Worm (Caenorhabditis elegans) whole organism, dauer: Measurements from ENCODE around the gene T07D1.3.

Source experiments
- unc-62 ChIP-seq: sonication (generic microtip); optimal IDR thresholded peaks from 2 replicates; lab custom pipeline; 2017; ENCODE audit warnings: missing biosample characterization, missing genetic modification reagents, missing genetic modification characterization

The T07D1.3 gene

ce11 chrX:2443304-2443703, at the start of gene T07D1.3:
T07D1.3 (minus strand) TSS chrX:2443404.
- no peak for TF ChIP-seq unc-62 (GFP tag; lab: Kevin White, UChicago)

ce11 chrX:2488526-2489098, 45.4 kb upstream of the T07D1.3 start, which contains the start of gene hid-1:
hid-1 (plus strand) TSS chrX:2489048.
- TF ChIP-seq unc-62 (GFP tag; lab: Kevin White, UChicago): no peak

ce11 chrX:2483078-2483477, 39.9 kb upstream of the T07D1.3 start, which contains the start of gene K02E10.4:
K02E10.4 (plus strand) TSS chrX:2483263.
- no peak for TF ChIP-seq unc-62 (GFP tag; lab: Kevin White, UChicago)

- no peak for TF ChIP-seq unc-62 (GFP tag; lab: Kevin White, UChicago)
These were observed 39.4 kb upstream of the T07D1.3 start, which contains the start of gene K02E10.6 for ce11 chrX:2482622-2483021. K02E10.6 (minus strand) TSS chrX:2482770.

ce11 chrX:2478823-2479222, 35.6 kb upstream of the T07D1.3 start, which contains the start of gene K02E10.5:
K02E10.5 (minus strand) TSS chrX:2478923.
- no peak for TF ChIP-seq unc-62 (GFP tag; lab: Kevin White, UChicago)

- no peak for TF ChIP-seq unc-62 (GFP tag; lab: Kevin White, UChicago)
These were observed 32.7 kb upstream of the T07D1.3 start, which contains the start of gene R04B3.3 for ce11 chrX:2475873-2476272. R04B3.3 (minus strand) TSS chrX:2475973.

ce11 chrX:2473618-2474017, 30.4 kb upstream of the T07D1.3 start, which contains the start of gene R04B3.2:
R04B3.2 (minus strand) TSS chrX:2473718.
- no peak for TF ChIP-seq unc-62 (GFP tag; lab: Kevin White, UChicago)

- no peak for TF ChIP-seq unc-62 (GFP tag; lab: Kevin White, UChicago)
These were observed 28.1 kb upstream of the T07D1.3 start, which contains the start of gene R04B3.1 for ce11 chrX:2471303-2471702. R04B3.1 (minus strand) TSS chrX:2471403.

ce11 chrX:2464064-2464463, 20.9 kb upstream of the T07D1.3 start:
- TF ChIP-seq unc-62 (GFP tag; lab: Kevin White, UChicago): no peak

- no peak for TF ChIP-seq unc-62 (GFP tag; lab: Kevin White, UChicago)
These were observed 18.5 kb upstream of the T07D1.3 start for ce11 chrX:2461742-2462141.

ce11 chrX:2459793-2460192, 16.6 kb upstream of the T07D1.3 start, which contains the start of gene fox-1:
fox-1 (minus strand) TSS chrX:2459893.
- TF ChIP-seq unc-62 (GFP tag; lab: Kevin White, UChicago): no peak

- TF ChIP-seq unc-62 (GFP tag; lab: Kevin White, UChicago): no peak
These were observed 14.3 kb upstream of the T07D1.3 start for ce11 chrX:2457461-2457860.

ce11 chrX:2456141-2456540, 12.9 kb upstream of the T07D1.3 start:
- no peak for TF ChIP-seq unc-62 (GFP tag; lab: Kevin White, UChicago)

- no peak for TF ChIP-seq unc-62 (GFP tag; lab: Kevin White, UChicago)
These were observed 11.7 kb upstream of the T07D1.3 start for ce11 chrX:2454914-2455313.

- no peak for TF ChIP-seq unc-62 (GFP tag; lab: Kevin White, UChicago)
These were observed 9.5 kb upstream of the T07D1.3 start for ce11 chrX:2452716-2453115.

- no peak for TF ChIP-seq unc-62 (GFP tag; lab: Kevin White, UChicago)
These were observed 9.1 kb upstream of the T07D1.3 start for ce11 chrX:2452297-2452696.

- no peak for TF ChIP-seq unc-62 (GFP tag; lab: Kevin White, UChicago)
These were observed 7.8 kb upstream of the T07D1.3 start for ce11 chrX:2450994-2451393.
